Worm (Caenorhabditis elegans): ENCODE data around the gene R160.4.

ce11 chrX:4408466-4408865 lies 39.8 kb upstream of the R160.4 start:
- TF ChIP-seq zag-1 (tag; optimal IDR thresholded peaks at IDR 0.05) (peak; percentile 22), skn-1 (tag; optimal IDR thresholded peaks at IDR 0.05) (no peak), ztf-11 (tag; optimal IDR thresholded peaks at IDR 0.05) (no peak), ceh-82 (tag; optimal IDR thresholded peaks at IDR 0.05) (no peak), ama-1 (optimal IDR thresholded peaks at IDR 0.05) (no peak), nhr-25 (tag; optimal IDR thresholded peaks at IDR 0.05) (no peak), lin-39 (tag; optimal IDR thresholded peaks at IDR 0.05) (no peak), ZK546.5 (tag; optimal IDR thresholded peaks at IDR 0.05) (no peak), egl-27 (tag; optimal IDR thresholded peaks at IDR 0.05) (no peak)
